Worm (Caenorhabditis elegans): Measurements from ENCODE around the gene F55G11.7.

DNA sequence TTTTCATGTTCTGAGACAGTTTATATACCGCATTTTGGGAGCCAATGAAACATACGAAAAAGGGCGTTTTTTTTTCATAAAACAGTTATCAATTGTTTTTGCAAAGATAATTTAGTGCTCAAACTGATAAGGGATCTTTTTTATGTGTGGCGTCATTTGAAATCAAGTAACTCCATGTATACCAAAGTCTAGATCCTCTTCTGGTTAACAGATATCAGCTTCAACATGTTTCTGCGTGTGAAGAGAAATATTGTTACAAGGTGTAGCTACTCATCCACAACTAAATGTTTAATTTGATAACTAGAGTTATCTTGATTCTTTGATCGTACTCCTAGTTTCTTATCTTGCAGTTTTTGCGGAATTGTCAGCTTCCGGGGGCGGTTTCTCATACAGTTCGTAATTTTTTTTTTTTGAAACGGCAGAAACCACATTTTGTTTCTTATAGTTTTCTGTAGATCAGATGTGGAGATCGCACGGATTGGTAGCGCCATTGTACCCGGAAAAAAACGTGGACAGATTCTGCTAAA is 11.8 kb downstream of the F55G11.7 start:
- TF ChIP-seq flt-1 (GFP tag; IDR thresholded peaks at IDR 0.05): no peak
- no peak for TF ChIP-seq med-1 (GFP tag; optimal IDR thresholded peaks at IDR 0.05; ENCODE audit: insufficient read depth)

Measured in whole organism, midembryonic.